Fruit fly (Drosophila melanogaster) whole organism, embryonic: Measurements from ENCODE around the gene rho-4.

Experiments used
- Bdp1 ChIP-seq: fragments of 200-800 bp; sonication (Bioruptor generic); optimal IDR thresholded peaks from 3 replicates; lab custom pipeline; 2016; ENCODE audit warnings: missing biosample characterization, missing genetic modification characterization
- CG10321 ChIP-seq: fragments of 200-800 bp; sonication (Bioruptor generic); IDR thresholded peaks from 2 replicates; pipeline ENCODE4 v1.3.6; 2022; ENCODE audit warnings: missing biosample characterization, missing genetic modification characterization
- CG10565 ChIP-seq: fragments of 200-800 bp; sonication (Bioruptor generic); optimal IDR thresholded peaks from 3 replicates; lab custom pipeline; 2016; ENCODE audit warnings: missing biosample characterization, mild to moderate bottlenecking, missing genetic modification characterization
- CG11247 ChIP-seq: fragments of 200-800 bp; sonication (Bioruptor generic); IDR thresholded peaks from 2 replicates; pipeline ENCODE4 v1.3.6; 2022; ENCODE audit warnings: missing biosample characterization, missing genetic modification characterization
- CG11504 ChIP-seq: fragments of 200-800 bp; sonication (Bioruptor generic); optimal IDR thresholded peaks from 3 replicates; lab custom pipeline; 2019; ENCODE audit warnings: missing biosample characterization, mild to moderate bottlenecking, missing genetic modification characterization, moderate library complexity
- CG12104 ChIP-seq: fragments of 200-800 bp; sonication (Bioruptor generic); optimal IDR thresholded peaks from 3 replicates; lab custom pipeline; 2016; ENCODE audit warnings: missing biosample characterization, missing genetic modification characterization
- CG14014 ChIP-seq: fragments of 200-800 bp; sonication (Bioruptor generic); IDR thresholded peaks from 2 replicates; pipeline ENCODE4 v1.3.6; 2022; ENCODE audit warnings: missing biosample characterization, missing genetic modification characterization
- CG15011 ChIP-seq: fragments of 200-800 bp; sonication (Bioruptor generic); optimal IDR thresholded peaks from 3 replicates; lab custom pipeline; 2018; ENCODE audit warnings: missing biosample characterization, mild to moderate bottlenecking, missing genetic modification characterization
- CG15601 ChIP-seq: fragments of 200-800 bp; sonication (Bioruptor generic); optimal IDR thresholded peaks from 3 replicates; lab custom pipeline; 2019; ENCODE audit warnings: missing biosample characterization, mild to moderate bottlenecking, missing genetic modification characterization, moderate library complexity
- CG1647 ChIP-seq: fragments of 200-800 bp; sonication (Bioruptor generic); optimal IDR thresholded peaks from 3 replicates; lab custom pipeline; 2016; ENCODE audit warnings: missing biosample characterization, missing genetic modification characterization
- CG16863 ChIP-seq: fragments of 200-800 bp; sonication (Bioruptor generic); optimal IDR thresholded peaks from 3 replicates; lab custom pipeline; 2016; ENCODE audit warnings: missing biosample characterization, missing genetic modification characterization
- CG2875 ChIP-seq: fragments of 200-800 bp; sonication (Bioruptor generic); optimal IDR thresholded peaks from 2 replicates; lab custom pipeline; 2017; ENCODE audit warnings: missing biosample characterization, mild to moderate bottlenecking, missing genetic modification characterization, missing genetic modification reagents
- CG32532 ChIP-seq: fragments of 200-800 bp; sonication (Bioruptor generic); IDR thresholded peaks from 2 replicates; pipeline ENCODE4 v1.3.6; 2022; ENCODE audit warnings: missing biosample characterization, missing genetic modification characterization
- CG3847 ChIP-seq: fragments of 200-800 bp; sonication (Bioruptor generic); IDR thresholded peaks from 2 replicates; pipeline ENCODE4 v1.3.6; 2022; ENCODE audit warnings: missing biosample characterization, missing genetic modification characterization
- CG43689 ChIP-seq: fragments of 200-800 bp; sonication (Bioruptor generic); IDR thresholded peaks from 2 replicates; pipeline ENCODE4 v1.3.6; 2022; ENCODE audit warnings: missing biosample characterization, missing genetic modification characterization
- CG7372 ChIP-seq: fragments of 200-800 bp; sonication (Bioruptor generic); IDR thresholded peaks from 2 replicates; pipeline ENCODE4 v1.3.6; 2022; ENCODE audit warnings: missing biosample characterization, missing genetic modification characterization
- CG9437 ChIP-seq: fragments of 200-800 bp; sonication (Bioruptor generic); optimal IDR thresholded peaks from 2 replicates; lab custom pipeline; 2018; ENCODE audit warnings: missing biosample characterization, mild to moderate bottlenecking, missing genetic modification characterization
- Fer2 ChIP-seq: fragments of 200-800 bp; sonication (Bioruptor generic); optimal IDR thresholded peaks from 2 replicates; lab custom pipeline; 2018; ENCODE audit warnings: missing biosample characterization, mild to moderate bottlenecking, missing genetic modification characterization, moderate library complexity
- HmgZ ChIP-seq: fragments of 200-800 bp; sonication (Bioruptor generic); optimal IDR thresholded peaks from 2 replicates; lab custom pipeline; 2018; ENCODE audit warnings: missing biosample characterization, mild to moderate bottlenecking, missing genetic modification characterization
- Hmx ChIP-seq: fragments of 200-800 bp; sonication (Bioruptor generic); optimal IDR thresholded peaks from 2 replicates; lab custom pipeline; 2016; ENCODE audit warnings: missing biosample characterization, missing genetic modification characterization
- Hr51 ChIP-seq, 2 experiments: fragments of 200-800 bp; sonication (Bioruptor generic); optimal IDR thresholded peaks; 2 replicates in 1 of 2; 3 replicates in 1 of 2; lab custom pipeline; 2016 to 2018; ENCODE audit warnings: missing biosample characterization in 2 of 2, missing genetic modification characterization in 2 of 2, mild to moderate bottlenecking in 1 of 2, moderate library complexity in 1 of 2
- MBD-R2 ChIP-seq: fragments of 200-800 bp; sonication (Bioruptor generic); IDR thresholded peaks from 2 replicates; pipeline ENCODE4 v1.3.6; 2022; ENCODE audit warnings: missing biosample characterization, missing genetic modification characterization
- MESR4 ChIP-seq: fragments of 200-800 bp; sonication (Bioruptor generic); optimal IDR thresholded peaks from 2 replicates; lab custom pipeline; 2018; ENCODE audit warnings: missing biosample characterization, mild to moderate bottlenecking, missing genetic modification characterization, moderate library complexity
- NC2α ChIP-seq: fragments of 200-800 bp; sonication (Bioruptor generic); optimal IDR thresholded peaks from 2 replicates; lab custom pipeline; 2016; ENCODE audit warnings: missing biosample characterization, missing genetic modification characterization
- NFAT ChIP-seq: fragments of 200-800 bp; sonication (Bioruptor generic); IDR thresholded peaks from 2 replicates; pipeline ENCODE4 v1.3.6; 2022; ENCODE audit warnings: missing biosample characterization, missing genetic modification characterization
- Nf-YB ChIP-seq: fragments of 200-800 bp; sonication (Bioruptor generic); optimal IDR thresholded peaks from 3 replicates; lab custom pipeline; 2019; ENCODE audit warnings: missing biosample characterization, mild to moderate bottlenecking, missing genetic modification characterization, moderate library complexity
- Poxn ChIP-seq: fragments of 200-800 bp; sonication (Bioruptor generic); IDR thresholded peaks from 2 replicates; pipeline ENCODE4 v1.3.6; 2022; ENCODE audit warnings: missing biosample characterization, missing genetic modification characterization
- Rx ChIP-seq: fragments of 200-800 bp; sonication (Bioruptor generic); IDR thresholded peaks from 2 replicates; pipeline ENCODE4 v1.3.6; 2022; ENCODE audit warnings: missing biosample characterization, missing genetic modification characterization
- Sox100B ChIP-seq: fragments of 200-800 bp; sonication (Bioruptor generic); optimal IDR thresholded peaks from 3 replicates; lab custom pipeline; 2018; ENCODE audit warnings: missing biosample characterization, mild to moderate bottlenecking, missing genetic modification characterization
- Xbp1 ChIP-seq: fragments of 200-800 bp; sonication (Bioruptor generic); optimal IDR thresholded peaks from 3 replicates; lab custom pipeline; 2016; ENCODE audit warnings: missing biosample characterization, mild to moderate bottlenecking, missing genetic modification characterization
- YL-1 ChIP-seq: fragments of 200-800 bp; sonication (Bioruptor generic); optimal IDR thresholded peaks from 3 replicates; lab custom pipeline; 2017; ENCODE audit warnings: missing biosample characterization, mild to moderate bottlenecking, missing genetic modification characterization
- ase ChIP-seq: fragments of 200-800 bp; sonication (Bioruptor generic); IDR thresholded peaks from 3 replicates; pipeline ENCODE4 v1.3.6; 2022; ENCODE audit warnings: missing biosample characterization, missing genetic modification characterization
- bab2 ChIP-seq: fragments of 200-800 bp; sonication (Bioruptor generic); optimal IDR thresholded peaks from 2 replicates; lab custom pipeline; 2016; ENCODE audit warnings: missing biosample characterization, missing genetic modification characterization
- bigmax ChIP-seq: fragments of 200-800 bp; sonication (Bioruptor generic); optimal IDR thresholded peaks from 2 replicates; lab custom pipeline; 2018; ENCODE audit warnings: missing biosample characterization, mild to moderate bottlenecking, missing genetic modification characterization
- br ChIP-seq: fragments of >200 bp; optimal IDR thresholded peaks from 2 replicates; lab custom pipeline; 2017
- btn ChIP-seq: fragments of 200-800 bp; sonication (Bioruptor generic); optimal IDR thresholded peaks from 2 replicates; lab custom pipeline; 2016; ENCODE audit warnings: missing biosample characterization, missing genetic modification characterization
- ci ChIP-seq: fragments of 200-800 bp; sonication (Bioruptor generic); IDR thresholded peaks from 3 replicates; pipeline ENCODE4 v1.3.6; 2022; ENCODE audit warnings: missing biosample characterization, missing genetic modification characterization
- da ChIP-seq: fragments of 200-800 bp; sonication (Bioruptor generic); optimal IDR thresholded peaks from 2 replicates; lab custom pipeline; 2016; ENCODE audit warnings: missing biosample characterization, missing genetic modification characterization
- dati ChIP-seq: fragments of 200-800 bp; sonication (Bioruptor generic); IDR thresholded peaks from 2 replicates; pipeline ENCODE4 v1.3.6; 2022; ENCODE audit warnings: missing biosample characterization, missing genetic modification characterization
- dm ChIP-seq: fragments of 200-800 bp; sonication (Bioruptor generic); optimal IDR thresholded peaks from 3 replicates; lab custom pipeline; 2016; ENCODE audit warnings: missing biosample characterization, missing genetic modification characterization
- emc ChIP-seq: fragments of 200-800 bp; sonication (Bioruptor generic); optimal IDR thresholded peaks from 2 replicates; lab custom pipeline; 2016; ENCODE audit warnings: missing biosample characterization, missing genetic modification characterization
- eve ChIP-seq, 2 experiments: fragments of >200 bp; optimal IDR thresholded peaks; 2 replicates each; lab custom pipeline; 2017; ENCODE audit warnings: missing biosample characterization in 2 of 2, missing genetic modification characterization in 2 of 2
- gce ChIP-seq: fragments of 200-800 bp; sonication (Bioruptor generic); IDR thresholded peaks from 3 replicates; pipeline ENCODE4 v1.3.6; 2022; ENCODE audit warnings: missing biosample characterization, missing genetic modification characterization
- jing ChIP-seq: fragments of 200-800 bp; sonication (Bioruptor generic); optimal IDR thresholded peaks from 2 replicates; lab custom pipeline; 2018; ENCODE audit warnings: missing biosample characterization, mild to moderate bottlenecking, missing genetic modification characterization
- lilli ChIP-seq: fragments of 200-800 bp; sonication (Bioruptor generic); optimal IDR thresholded peaks from 3 replicates; lab custom pipeline; 2016; ENCODE audit warnings: missing biosample characterization, missing genetic modification characterization
- ranshi ChIP-seq: fragments of 200-800 bp; sonication (Bioruptor generic); IDR thresholded peaks from 2 replicates; pipeline ENCODE4 v1.3.6; 2022; ENCODE audit warnings: missing biosample characterization, missing genetic modification characterization
- ro ChIP-seq: fragments of 200-800 bp; sonication (Bioruptor generic); IDR thresholded peaks from 2 replicates; pipeline ENCODE4 v1.3.6; 2022; ENCODE audit warnings: missing biosample characterization, missing genetic modification characterization
- seq ChIP-seq: fragments of 200-800 bp; sonication (Bioruptor generic); IDR thresholded peaks from 2 replicates; pipeline ENCODE4 v1.3.6; 2022; ENCODE audit warnings: missing biosample characterization, missing genetic modification characterization
- stc ChIP-seq: fragments of 200-800 bp; sonication (Bioruptor generic); IDR thresholded peaks from 2 replicates; pipeline ENCODE4 v1.3.6; 2022; ENCODE audit warnings: missing biosample characterization, missing genetic modification characterization
- tna ChIP-seq: fragments of 200-800 bp; sonication (Bioruptor generic); IDR thresholded peaks from 2 replicates; pipeline ENCODE4 v1.3.6; 2022; ENCODE audit warnings: missing biosample characterization, missing genetic modification characterization; ENCODE audit not compliant: partially characterized antibody
- tup ChIP-seq: fragments of 200-800 bp; sonication (Bioruptor generic); optimal IDR thresholded peaks from 2 replicates; lab custom pipeline; 2016; ENCODE audit warnings: missing biosample characterization, mild to moderate bottlenecking, missing genetic modification characterization, moderate library complexity
- wek ChIP-seq: fragments of 200-800 bp; sonication (Bioruptor generic); optimal IDR thresholded peaks from 3 replicates; lab custom pipeline; 2018; ENCODE audit warnings: missing biosample characterization, mild to moderate bottlenecking, missing genetic modification characterization, moderate library complexity
- zen2 ChIP-seq: fragments of 200-800 bp; sonication (Bioruptor generic); IDR thresholded peaks from 3 replicates; pipeline ENCODE4 v1.3.6; 2022; ENCODE audit warnings: missing biosample characterization, missing genetic modification characterization; ENCODE audit not compliant: partially characterized antibody

The rho-4 gene

DNA sequence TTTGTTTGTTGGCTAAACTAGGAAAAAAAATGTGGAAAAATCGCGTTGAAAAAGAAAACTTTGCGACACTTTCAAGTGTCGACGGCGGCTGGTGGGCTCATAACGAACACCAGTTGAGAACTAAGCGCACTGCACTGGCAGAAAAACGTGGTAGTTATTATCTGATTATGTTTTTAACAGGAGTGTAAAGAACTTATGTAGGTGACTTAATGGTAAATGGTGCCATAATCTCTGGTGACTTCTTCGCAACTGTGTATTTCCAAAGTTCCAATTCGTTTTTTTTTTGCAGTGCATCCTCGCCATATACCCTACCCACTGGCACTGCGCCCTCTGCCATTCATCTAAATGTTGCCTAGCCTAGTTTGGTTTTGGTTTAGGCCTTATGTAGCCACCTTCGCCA lies 53.4 kb downstream of the rho-4 start (continued):
- TF ChIP-seq CG15011 (GFP tag; lab: Kevin White, UChicago) (no peak), YL-1 (GFP tag; lab: Kevin White, UChicago) (no peak), CG1647 (GFP tag; lab: Kevin White, UChicago) (no peak), CG7372 (GFP tag; lab: Robert Waterston, UW) (no peak), NFAT (GFP tag; lab: Robert Waterston, UW) (no peak), ci (0 out of 3 replicates have a peak, but pooled peaks have one; percentile 47), ase (no peak), CG15601 (tag; lab: Kevin White, UChicago) (no peak), Rx (GFP tag; lab: Robert Waterston, UW) (no peak), tna (GFP tag; lab: Robert Waterston, UW) (no peak), Bdp1 (GFP tag; lab: Kevin White, UChicago) (no peak), Hr51 (GFP tag; optimal IDR thresholded peaks at IDR 0.05; lab: Kevin White, UChicago) (peak in 1 of 2 experiments; percentile 33), CG16863 (peak; percentile 26), br (lab: Kevin White, UChicago) (no peak), dati (no peak), seq (GFP tag; lab: Robert Waterston, UW) (no peak), HmgZ (no peak), dm (GFP tag; lab: Kevin White, UChicago) (no peak), zen2 (no peak), CG32532 (GFP tag; lab: Robert Waterston, UW) (peak; percentile 44; the same call in 1 of the 2 replicates), jing (GFP tag; lab: Kevin White, UChicago) (no peak), NC2α (GFP tag; lab: Kevin White, UChicago) (no peak), eve (GFP tag; optimal IDR thresholded peaks at IDR 0.05; lab: Kevin White, UChicago) (no peak), CG11504 (peak; percentile 47), CG10321 (no peak), Nf-YB (GFP tag; lab: Kevin White, UChicago) (no peak), btn (GFP tag; lab: Kevin White, UChicago) (no peak), CG11247 (GFP tag; lab: Robert Waterston, UW) (no peak), emc (GFP tag; lab: Kevin White, UChicago) (no peak), Poxn (GFP tag; lab: Robert Waterston, UW) (no peak), bigmax (GFP tag; lab: Kevin White, UChicago) (no peak), CG9437 (GFP tag; lab: Kevin White, UChicago) (no peak), bab2 (peak; percentile 10), da (GFP tag; lab: Kevin White, UChicago) (no peak), stc (GFP tag; lab: Robert Waterston, UW) (0 out of 2 replicates have a peak, but pooled peaks have one; percentile 17), Fer2 (tag; lab: Kevin White, UChicago) (no peak), ro (no peak), CG2875 (GFP tag; lab: Kevin White, UChicago) (no peak), gce (GFP tag; lab: Robert Waterston, UW) (no peak), wek (GFP tag; lab: Kevin White, UChicago) (no peak), Hmx (GFP tag; lab: Kevin White, UChicago) (no peak), CG3847 (no peak), MESR4 (GFP tag; lab: Kevin White, UChicago) (no peak), ranshi (GFP tag; lab: Robert Waterston, UW) (peak; percentile 20; the same call in 1 of the 2 replicates), CG43689 (no peak), CG14014 (GFP tag; lab: Robert Waterston, UW) (no peak), MBD-R2 (no peak), CG12104 (GFP tag; lab: Kevin White, UChicago) (no peak), lilli (GFP tag; lab: Kevin White, UChicago) (peak; percentile 2), Xbp1 (GFP tag; lab: Kevin White, UChicago) (peak; percentile 46), Sox100B (GFP tag; lab: Kevin White, UChicago) (no peak), tup (no peak), CG10565 (GFP tag; lab: Kevin White, UChicago) (no peak)
